Worm (Caenorhabditis elegans) whole organism, L1 larva: ENCODE results near the gene mig-38.

ENCODE experiments used
- ceh-88 ChIP-seq: fragments of 200-800 bp; sonication (Bioruptor generic); IDR thresholded peaks from 2 replicates; pipeline ENCODE4 v1.3.6; 2022; ENCODE audit warnings: missing genetic modification characterization, missing compliant biosample characterization
- egl-27 ChIP-seq, 2 experiments: fragments of 150-350 bp in 1 of 2; sonication (generic microtip); optimal IDR thresholded peaks; 3 replicates each; lab custom pipeline; 2017 to 2018; ENCODE audit warnings: missing biosample characterization in 2 of 2, missing genetic modification characterization in 2 of 2, missing genetic modification reagents in 2 of 2
- lin-39 ChIP-seq: fragments of 150-350 bp; optimal IDR thresholded peaks from 2 replicates; lab custom pipeline; 2014; ENCODE audit warnings: missing biosample characterization, missing genetic modification reagents, missing genetic modification characterization
- lsy-2 ChIP-seq, 2 experiments: fragments of 150-350 bp; optimal IDR thresholded peaks; 2 replicates each; lab custom pipeline; 2014; ENCODE audit warnings: missing biosample characterization in 2 of 2, missing genetic modification characterization in 2 of 2
- nhr-77 ChIP-seq: fragments of 150-350 bp; optimal IDR thresholded peaks from 2 replicates; lab custom pipeline; 2014; ENCODE audit warnings: missing biosample characterization, missing genetic modification characterization

ce11 chrIV:11625482-11625881, 31.4 kb downstream of the mig-38 start, which contains the start of gene lys-5:
- no peak for TF ChIP-seq lin-39 (tag; lab: Kevin White, UChicago)
- no peak for TF ChIP-seq ceh-88
- TF ChIP-seq egl-27 (tag; optimal IDR thresholded peaks at IDR 0.05; lab: Kevin White, UChicago): no peak
- no peak for TF ChIP-seq nhr-77 (tag; lab: Kevin White, UChicago)
- no peak for TF ChIP-seq lsy-2 (tag; optimal IDR thresholded peaks at IDR 0.05; lab: Kevin White, UChicago)
